Fruit fly (Drosophila melanogaster): ENCODE measurements around the gene Surf4.

Surf4 gene

dm6 chr3R:15363608-15364007 lies 17.6 kb upstream of the Surf4 start, which contains the start of gene CG6171 (continued):
- TF ChIP-seq tap (tag; optimal IDR thresholded peaks at IDR 0.05) (no peak), gro (GFP tag; optimal IDR thresholded peaks at IDR 0.05) (no peak), Blimp-1 (GFP tag; optimal IDR thresholded peaks at IDR 0.05) (no peak), CG2116 (GFP tag; optimal IDR thresholded peaks at IDR 0.05) (peak; percentile 70), MESR4 (GFP tag; optimal IDR thresholded peaks at IDR 0.05) (peak; percentile 64), shn (GFP tag; optimal IDR thresholded peaks at IDR 0.05) (no peak), Eip74EF (GFP tag; optimal IDR thresholded peaks at IDR 0.05) (no peak), CG10979 (tag; optimal IDR thresholded peaks at IDR 0.05) (no peak), CG7556 (GFP tag; optimal IDR thresholded peaks at IDR 0.05) (no peak), CG30431 (GFP tag; optimal IDR thresholded peaks at IDR 0.05) (no peak), CG1792 (GFP tag; optimal IDR thresholded peaks at IDR 0.05) (no peak), CG10565 (GFP tag; optimal IDR thresholded peaks at IDR 0.05) (no peak), TFAM (GFP tag; optimal IDR thresholded peaks at IDR 0.05) (no peak), CG4617 (GFP tag; optimal IDR thresholded peaks at IDR 0.05; ENCODE audit: borderline replicate concordance) (peak; percentile 72), croc (GFP tag; conservative IDR thresholded peaks at IDR 0.05) (no peak), CG5953 (GFP tag; IDR thresholded peaks at IDR 0.05) (no peak), pzg (GFP tag; optimal IDR thresholded peaks at IDR 0.05) (peak; percentile 55), gem (tag; optimal IDR thresholded peaks at IDR 0.05) (no peak), CG17361 (GFP tag; IDR thresholded peaks at IDR 0.05) (no peak), chn (GFP tag; optimal IDR thresholded peaks at IDR 0.05) (no peak), sens (GFP tag) (peak; percentile 80), CG12659 (GFP tag; optimal IDR thresholded peaks at IDR 0.05) (peak; percentile 4), bcd (GFP tag; optimal IDR thresholded peaks at IDR 0.05) (no peak), CG11093 (GFP tag; IDR thresholded peaks at IDR 0.05) (no peak), Dip2 (GFP tag; IDR thresholded peaks at IDR 0.05) (no peak), CG2129 (GFP tag; IDR thresholded peaks at IDR 0.05; ENCODE audit: partially characterized antibody) (peak; percentile 34; the same call in 1 of the 2 replicates), CG6175 (GFP tag; IDR thresholded peaks at IDR 0.05) (no peak), CG2120 (GFP tag; optimal IDR thresholded peaks at IDR 0.05) (peak; percentile 44), CG1603 (tag; optimal IDR thresholded peaks at IDR 0.05) (peak; percentile 47), Dll (GFP tag; IDR thresholded peaks at IDR 0.05; ENCODE audit: partially characterized antibody) (peak; percentile 69; the same call in 3 of the 4 replicates), Nf-YB (GFP tag; optimal IDR thresholded peaks at IDR 0.05) (no peak), NfI (GFP tag; optimal IDR thresholded peaks at IDR 0.05) (no peak), Hr3 (GFP tag; optimal IDR thresholded peaks at IDR 0.05) (no peak), fu2 (GFP tag; optimal IDR thresholded peaks at IDR 0.05) (no peak), CG15514 (GFP tag; optimal IDR thresholded peaks at IDR 0.05) (peak; percentile 18), BEAF-32 (GFP tag; optimal IDR thresholded peaks at IDR 0.05) (peak; percentile 63), Mrtf (GFP tag; IDR thresholded peaks at IDR 0.05) (no peak), CG7372 (GFP tag; IDR thresholded peaks at IDR 0.05) (no peak), Med (GFP tag) (peak; percentile 82), HLH4C (GFP tag; IDR thresholded peaks at IDR 0.05; ENCODE audit: partially characterized antibody) (peak; percentile 47; the same call in 2 of the 3 replicates), vvl (GFP tag; IDR thresholded peaks at IDR 0.05) (no peak; the same call in 1 of the 2 replicates), abd-A (tag; optimal IDR thresholded peaks at IDR 0.05) (no peak), ap (GFP tag; IDR thresholded peaks at IDR 0.05) (no peak), CG1529 (GFP tag; optimal IDR thresholded peaks at IDR 0.05) (no peak), Mes4 (GFP tag; optimal IDR thresholded peaks at IDR 0.05) (no peak), CG3838 (GFP tag; optimal IDR thresholded peaks at IDR 0.05) (no peak), Hand (GFP tag; optimal IDR thresholded peaks at IDR 0.05) (no peak), amos (GFP tag; IDR thresholded peaks at IDR 0.05; ENCODE audit: partially characterized antibody) (peak; percentile 54; the same call in 1 of the 2 replicates), Atf6 (GFP tag; IDR thresholded peaks at IDR 0.05) (no peak), sr (GFP tag; IDR thresholded peaks at IDR 0.05) (no peak), Hey (tag; optimal IDR thresholded peaks at IDR 0.05) (no peak)
